Fruit fly (Drosophila melanogaster) whole organism, embryonic: ENCODE data around the gene Coa8.

Source experiments
- Adf1 ChIP-seq: fragments of 200-800 bp; sonication (Bioruptor generic); IDR thresholded peaks from 2 replicates; pipeline ENCODE4 v1.3.6; 2022; ENCODE audit warnings: missing biosample characterization, missing genetic modification characterization
- C15 ChIP-seq: fragments of 200-800 bp; sonication (Bioruptor generic); IDR thresholded peaks from 3 replicates; pipeline ENCODE4 v1.3.6; 2022; ENCODE audit warnings: missing biosample characterization, missing genetic modification characterization
- CG10274 ChIP-seq: fragments of 200-800 bp; sonication (Bioruptor generic); optimal IDR thresholded peaks from 3 replicates; lab custom pipeline; 2017; ENCODE audit warnings: missing biosample characterization, mild to moderate bottlenecking, missing genetic modification characterization
- CG10366 ChIP-seq: fragments of 200-800 bp; sonication (Bioruptor generic); IDR thresholded peaks from 2 replicates; pipeline ENCODE4 v1.3.6; 2022; ENCODE audit warnings: missing biosample characterization, missing genetic modification characterization
- CG10431 ChIP-seq: fragments of 200-800 bp; sonication (Bioruptor generic); optimal IDR thresholded peaks from 3 replicates; lab custom pipeline; 2018; ENCODE audit warnings: missing biosample characterization, mild to moderate bottlenecking, missing genetic modification characterization
- CG11093 ChIP-seq: fragments of 200-800 bp; sonication (Bioruptor generic); IDR thresholded peaks from 3 replicates; pipeline ENCODE4 v1.3.6; 2022; ENCODE audit warnings: missing biosample characterization, missing genetic modification characterization
- CG11456 ChIP-seq: fragments of 200-800 bp; sonication (Bioruptor generic); IDR thresholded peaks from 3 replicates; pipeline ENCODE4 v1.3.6; 2022; ENCODE audit warnings: missing biosample characterization, missing genetic modification characterization
- CG14441 ChIP-seq: fragments of 200-800 bp; sonication (Bioruptor generic); IDR thresholded peaks from 2 replicates; pipeline ENCODE4 v1.3.6; 2022; ENCODE audit warnings: missing biosample characterization, missing genetic modification characterization
- CG17612 ChIP-seq: fragments of 200-800 bp; sonication (Bioruptor generic); IDR thresholded peaks from 2 replicates; pipeline ENCODE4 v1.3.6; 2022; ENCODE audit warnings: missing biosample characterization, missing genetic modification characterization
- CG1832 ChIP-seq: fragments of 200-800 bp; sonication (Bioruptor generic); optimal IDR thresholded peaks from 2 replicates; lab custom pipeline; 2017; ENCODE audit warnings: missing biosample characterization, mild to moderate bottlenecking, missing genetic modification characterization, inconsistent platforms
- CG31388 ChIP-seq: fragments of 200-800 bp; sonication (Bioruptor generic); optimal IDR thresholded peaks from 2 replicates; lab custom pipeline; 2016; ENCODE audit warnings: missing biosample characterization, missing genetic modification characterization
- CG3838 ChIP-seq: fragments of 200-800 bp; sonication (Bioruptor generic); optimal IDR thresholded peaks from 3 replicates; lab custom pipeline; 2016; ENCODE audit warnings: missing biosample characterization, missing genetic modification characterization
- CG4820 ChIP-seq: fragments of 200-800 bp; sonication (Bioruptor generic); optimal IDR thresholded peaks from 3 replicates; lab custom pipeline; 2016; ENCODE audit warnings: missing biosample characterization, missing genetic modification characterization
- CG4854 ChIP-seq: fragments of 200-800 bp; sonication (Bioruptor generic); optimal IDR thresholded peaks from 2 replicates; lab custom pipeline; 2016; ENCODE audit warnings: missing biosample characterization, missing genetic modification characterization, inconsistent platforms
- CG6272 ChIP-seq: fragments of 200-800 bp; sonication (Bioruptor generic); IDR thresholded peaks from 2 replicates; pipeline ENCODE4 v1.3.6; 2022; ENCODE audit warnings: missing biosample characterization, missing genetic modification characterization
- CG7556 ChIP-seq: fragments of 200-800 bp; sonication (Bioruptor generic); optimal IDR thresholded peaks from 2 replicates; lab custom pipeline; 2017; ENCODE audit warnings: missing biosample characterization, mild to moderate bottlenecking, missing genetic modification characterization
- CG7928 ChIP-seq: fragments of 200-800 bp; sonication (Bioruptor generic); optimal IDR thresholded peaks from 2 replicates; lab custom pipeline; 2017; ENCODE audit warnings: missing biosample characterization, mild to moderate bottlenecking, missing genetic modification characterization
- CG8388 ChIP-seq: fragments of 200-800 bp; sonication (Bioruptor generic); optimal IDR thresholded peaks from 2 replicates; lab custom pipeline; 2019; ENCODE audit warnings: missing biosample characterization, mild to moderate bottlenecking, missing genetic modification characterization, moderate library complexity
- CG9797 ChIP-seq: fragments of 200-800 bp; sonication (Bioruptor generic); optimal IDR thresholded peaks from 3 replicates; lab custom pipeline; 2018; ENCODE audit warnings: missing biosample characterization, mild to moderate bottlenecking, missing genetic modification characterization
- CHES-1-like ChIP-seq: fragments of 200-800 bp; sonication (Bioruptor generic); optimal IDR thresholded peaks from 2 replicates; lab custom pipeline; 2016; ENCODE audit warnings: missing biosample characterization, missing genetic modification characterization
- Deaf1 ChIP-seq: fragments of 200-800 bp; optimal IDR thresholded peaks from 3 replicates; lab custom pipeline; 2019; ENCODE audit warnings: missing biosample characterization, mild to moderate bottlenecking, missing genetic modification characterization, moderate library complexity
- Doc3 ChIP-seq: fragments of 200-800 bp; sonication (Bioruptor generic); IDR thresholded peaks from 3 replicates; pipeline ENCODE4 v1.3.6; 2022; ENCODE audit warnings: missing biosample characterization, missing genetic modification characterization; ENCODE audit not compliant: partially characterized antibody
- Dref ChIP-seq: fragments of 200-800 bp; sonication (Bioruptor generic); IDR thresholded peaks from 2 replicates; pipeline ENCODE4 v1.3.6; 2022; ENCODE audit warnings: missing biosample characterization, missing genetic modification characterization
- HmgD ChIP-seq: fragments of 200-800 bp; sonication (Bioruptor generic); optimal IDR thresholded peaks from 3 replicates; lab custom pipeline; 2016; ENCODE audit warnings: missing biosample characterization, missing genetic modification characterization
- Hmx ChIP-seq: fragments of 200-800 bp; sonication (Bioruptor generic); optimal IDR thresholded peaks from 2 replicates; lab custom pipeline; 2016; ENCODE audit warnings: missing biosample characterization, missing genetic modification characterization
- Hr51 ChIP-seq, 2 experiments: fragments of 200-800 bp; sonication (Bioruptor generic); optimal IDR thresholded peaks; 2 replicates in 1 of 2; 3 replicates in 1 of 2; lab custom pipeline; 2016 to 2018; ENCODE audit warnings: missing biosample characterization in 2 of 2, missing genetic modification characterization in 2 of 2, mild to moderate bottlenecking in 1 of 2, moderate library complexity in 1 of 2
- Hr78 ChIP-seq, 2 experiments: fragments of 200-800 bp in 1 of 2; fragments of >200 bp in 1 of 2; sonication (Bioruptor generic) in 1 of 2; optimal IDR thresholded peaks; 2 replicates each; lab custom pipeline; 2017 to 2019; ENCODE audit warnings: missing biosample characterization in 2 of 2, missing genetic modification characterization in 2 of 2, mild to moderate bottlenecking in 1 of 2, moderate library complexity in 1 of 2
- MESR4 ChIP-seq: fragments of 200-800 bp; sonication (Bioruptor generic); optimal IDR thresholded peaks from 2 replicates; lab custom pipeline; 2018; ENCODE audit warnings: missing biosample characterization, mild to moderate bottlenecking, missing genetic modification characterization, moderate library complexity
- Max ChIP-seq: fragments of 200-800 bp; sonication (Bioruptor generic); optimal IDR thresholded peaks from 2 replicates; lab custom pipeline; 2016; ENCODE audit warnings: missing biosample characterization, mild to moderate bottlenecking, missing genetic modification characterization
- Nf-YA ChIP-seq: fragments of 200-800 bp; sonication (Bioruptor generic); IDR thresholded peaks from 2 replicates; pipeline ENCODE4 v1.3.6; 2022; ENCODE audit warnings: missing biosample characterization, missing genetic modification characterization
- NfI ChIP-seq: fragments of 200-800 bp; sonication (Bioruptor generic); optimal IDR thresholded peaks from 3 replicates; lab custom pipeline; 2018; ENCODE audit warnings: missing biosample characterization, mild to moderate bottlenecking, missing genetic modification characterization, moderate library complexity
- Rfx ChIP-seq: fragments of 200-800 bp; sonication (Bioruptor generic); IDR thresholded peaks from 2 replicates; pipeline ENCODE4 v1.3.6; 2022; ENCODE audit warnings: missing biosample characterization, missing genetic modification characterization
- Sin3A ChIP-seq: fragments of >200 bp; optimal IDR thresholded peaks from 2 replicates; lab custom pipeline; 2018
- Sox102F ChIP-seq: fragments of 200-800 bp; sonication (Bioruptor generic); optimal IDR thresholded peaks from 2 replicates; lab custom pipeline; 2018; ENCODE audit warnings: missing biosample characterization, mild to moderate bottlenecking, missing genetic modification characterization, moderate library complexity
- Spps ChIP-seq: fragments of 200-800 bp; sonication (Bioruptor generic); optimal IDR thresholded peaks from 2 replicates; lab custom pipeline; 2018; ENCODE audit warnings: missing biosample characterization, mild to moderate bottlenecking, missing genetic modification characterization
- chm ChIP-seq: fragments of 200-800 bp; sonication (Bioruptor generic); IDR thresholded peaks from 2 replicates; pipeline ENCODE4 v1.3.6; 2022; ENCODE audit warnings: missing biosample characterization, missing genetic modification characterization
- cwo ChIP-seq: fragments of 200-800 bp; sonication (Bioruptor generic); optimal IDR thresholded peaks from 3 replicates; lab custom pipeline; 2017; ENCODE audit warnings: missing biosample characterization, missing genetic modification characterization, mild to moderate bottlenecking, moderate library complexity, missing genetic modification reagents
- exex ChIP-seq: fragments of 200-800 bp; sonication (Bioruptor generic); optimal IDR thresholded peaks from 4 replicates; lab custom pipeline; 2018; ENCODE audit warnings: missing biosample characterization, mild to moderate bottlenecking, missing genetic modification characterization, moderate library complexity
- fru ChIP-seq: fragments of >200 bp; optimal IDR thresholded peaks from 2 replicates; lab custom pipeline; 2017
- hbn ChIP-seq: fragments of 200-800 bp; sonication (Bioruptor generic); IDR thresholded peaks from 2 replicates; pipeline ENCODE4 v1.3.6; 2022; ENCODE audit warnings: missing biosample characterization, missing genetic modification characterization; ENCODE audit not compliant: partially characterized antibody
- her ChIP-seq: fragments of 200-800 bp; sonication (Bioruptor generic); optimal IDR thresholded peaks from 2 replicates; lab custom pipeline; 2016; ENCODE audit warnings: missing biosample characterization, missing genetic modification characterization
- hkb ChIP-seq, 2 experiments: fragments of 200-800 bp in 1 of 2; fragments of >200 bp in 1 of 2; sonication (Bioruptor generic) in 1 of 2; IDR thresholded peaks in 1 of 2; optimal IDR thresholded peaks in 1 of 2; 2 replicates each; pipeline versions ENCODE4 v1.3.6 to Lab custom; 2017 to 2022; ENCODE audit warnings: missing biosample characterization in 1 of 2, missing genetic modification characterization in 1 of 2
- mam ChIP-seq: fragments of 200-800 bp; sonication (Bioruptor generic); optimal IDR thresholded peaks from 3 replicates; lab custom pipeline; 2016; ENCODE audit warnings: missing biosample characterization, missing genetic modification characterization
- odd ChIP-seq: fragments of 200-800 bp; sonication (Bioruptor generic); optimal IDR thresholded peaks from 2 replicates; lab custom pipeline; 2017; ENCODE audit warnings: missing biosample characterization, mild to moderate bottlenecking, missing genetic modification characterization
- otp ChIP-seq: fragments of 200-800 bp; sonication (Bioruptor generic); IDR thresholded peaks from 3 replicates; pipeline ENCODE4, ENCODE4 v1.3.6; 2022; ENCODE audit warnings: missing biosample characterization, missing genetic modification characterization
- pfk ChIP-seq: fragments of 200-800 bp; sonication (Bioruptor generic); optimal IDR thresholded peaks from 2 replicates; lab custom pipeline; 2018; ENCODE audit warnings: missing biosample characterization, mild to moderate bottlenecking, missing genetic modification characterization, moderate library complexity
- ranshi ChIP-seq: fragments of 200-800 bp; sonication (Bioruptor generic); IDR thresholded peaks from 2 replicates; pipeline ENCODE4 v1.3.6; 2022; ENCODE audit warnings: missing biosample characterization, missing genetic modification characterization
- sc ChIP-seq, 3 experiments: fragments of >200 bp in 2 of 3; fragments of 200-800 bp in 1 of 3; sonication (Bioruptor generic) in 1 of 3; optimal IDR thresholded peaks; 2 replicates in 2 of 3; 3 replicates in 1 of 3; lab custom pipeline; 2017; ENCODE audit warnings: mild to moderate bottlenecking in 1 of 3, missing biosample characterization in 1 of 3, missing genetic modification characterization in 1 of 3, missing genetic modification reagents in 1 of 3
- tap ChIP-seq: fragments of 200-800 bp; optimal IDR thresholded peaks from 3 replicates; lab custom pipeline; 2019; ENCODE audit warnings: missing biosample characterization, mild to moderate bottlenecking, missing genetic modification characterization, moderate library complexity
- wor ChIP-seq: fragments of 200-800 bp; sonication (Bioruptor generic); IDR thresholded peaks from 2 replicates; pipeline ENCODE4 v1.3.6; 2022; ENCODE audit warnings: missing biosample characterization, missing genetic modification characterization

Coa8 gene

dm6 chrX:1879606-1880110, 424 bp upstream of the Coa8 start, which contains the start of gene CG14818 (continued):
- TF ChIP-seq CG17612 (GFP tag; lab: Robert Waterston, UW) (0 out of 2 replicates have a peak, but pooled peaks have one; percentile 17), Deaf1 (no peak), CG10431 (GFP tag; lab: Kevin White, UChicago) (no peak), cwo (no peak), fru (lab: Kevin White, UChicago) (no peak), CG3838 (no peak), Spps (tag; lab: Kevin White, UChicago) (no peak), CHES-1-like (GFP tag; lab: Kevin White, UChicago) (peak; percentile 65), Max (GFP tag; lab: Kevin White, UChicago) (no peak), CG1832 (GFP tag; lab: Kevin White, UChicago) (no peak), CG31388 (GFP tag; lab: Kevin White, UChicago) (no peak), MESR4 (no peak), pfk (GFP tag; lab: Kevin White, UChicago) (no peak), tap (tag; lab: Kevin White, UChicago) (no peak), CG9797 (GFP tag; lab: Kevin White, UChicago) (no peak), Dref (no peak), hkb (optimal IDR thresholded peaks at IDR 0.05; lab: Kevin White, UChicago) (no peak), hkb (GFP tag; IDR thresholded peaks at IDR 0.05; lab: Robert Waterston, UW) (no peak), her (GFP tag; lab: Kevin White, UChicago) (peak; percentile 36), otp (GFP tag; lab: Robert Waterston, UW) (peak; percentile 56; the same call in 1 of the 3 replicates), HmgD (GFP tag; lab: Kevin White, UChicago) (no peak), exex (tag; lab: Kevin White, UChicago) (no peak), Sin3A (lab: Kevin White, UChicago) (no peak), Hmx (no peak), NfI (GFP tag; lab: Kevin White, UChicago) (peak; percentile 53), chm (GFP tag; lab: Robert Waterston, UW) (0 out of 2 replicates have a peak, but pooled peaks have one; percentile 14), CG7928 (no peak), CG10274 (GFP tag; lab: Kevin White, UChicago) (no peak), wor (GFP tag; lab: Robert Waterston, UW) (no peak), hbn (GFP tag; lab: Robert Waterston, UW) (peak; percentile 90), CG14441 (GFP tag; lab: Robert Waterston, UW) (peak; percentile 74), Hr51 (GFP tag; optimal IDR thresholded peaks at IDR 0.05; lab: Kevin White, UChicago) (peak; percentile 41 to 45), CG6272 (GFP tag; lab: Robert Waterston, UW) (peak; percentile 50), Adf1 (GFP tag; lab: Robert Waterston, UW) (peak; percentile 35; the same call in 1 of the 2 replicates), ranshi (GFP tag; lab: Robert Waterston, UW) (peak; percentile 60; the same call in 1 of the 2 replicates), sc (optimal IDR thresholded peaks at IDR 0.05; lab: Kevin White, UChicago) (no peak), sc (GFP tag; optimal IDR thresholded peaks at IDR 0.05; lab: Kevin White, UChicago) (no peak), Nf-YA (GFP tag; lab: Robert Waterston, UW) (no peak), Rfx (peak; percentile 82), Sox102F (GFP tag; lab: Kevin White, UChicago) (no peak), mam (GFP tag; lab: Kevin White, UChicago) (peak; percentile 81), CG11456 (GFP tag; lab: Robert Waterston, UW) (peak; percentile 72; the same call in 1 of the 3 replicates), odd (no peak), Doc3 (peak; percentile 92), CG10366 (peak; percentile 46), C15 (no peak), Hr78 (GFP tag; optimal IDR thresholded peaks at IDR 0.05; lab: Kevin White, UChicago) (peak in 1 of 2 experiments; percentile 62), CG4820 (GFP tag; lab: Kevin White, UChicago) (peak; percentile 51), CG4854 (GFP tag; lab: Kevin White, UChicago) (no peak), CG11093 (GFP tag; lab: Robert Waterston, UW) (0 out of 3 replicates have a peak, but pooled peaks have one; percentile 41), CG8388 (GFP tag; lab: Kevin White, UChicago) (peak; percentile 32), CG7556 (GFP tag; lab: Kevin White, UChicago) (peak; percentile 15)
